Worm (Caenorhabditis elegans) whole organism, young adult: Measurements from ENCODE around the gene T04H1.12.

Source experiments
- C06A6.2 ChIP-seq: fragments of 200-800 bp; sonication (Bioruptor generic); conservative IDR thresholded peaks from 2 replicates; pipeline ENCODE4 v1.3.6; 2022; ENCODE audit warnings: missing genetic modification characterization, missing compliant biosample characterization
- C17E4.6 ChIP-seq: fragments of 200-800 bp; sonication (Bioruptor generic); IDR thresholded peaks from 2 replicates; pipeline ENCODE4 v1.3.6; 2022; ENCODE audit warnings: missing genetic modification reagents, missing genetic modification characterization, missing compliant biosample characterization
- D2030.7 ChIP-seq: fragments of 200-800 bp; sonication (Bioruptor generic); IDR thresholded peaks from 2 replicates; pipeline ENCODE4 v1.3.6; 2022; ENCODE audit warnings: missing genetic modification reagents, missing genetic modification characterization, missing compliant biosample characterization
- F23B12.7 ChIP-seq: sonication (generic microtip); optimal IDR thresholded peaks from 2 replicates; lab custom pipeline; 2017; ENCODE audit warnings: missing genetic modification characterization, mild to moderate bottlenecking, missing compliant biosample characterization, antibody characterized with exemption, moderate library complexity; ENCODE audit not compliant: insufficient read depth
- F33H1.4 ChIP-seq: fragments of 200-800 bp; sonication (Bioruptor generic); IDR thresholded peaks from 2 replicates; pipeline ENCODE4 v1.3.6; 2022; ENCODE audit warnings: missing genetic modification reagents, missing genetic modification characterization, missing compliant biosample characterization
- F49E8.2 ChIP-seq: sonication (generic microtip); optimal IDR thresholded peaks from 3 replicates; lab custom pipeline; 2017; ENCODE audit warnings: missing genetic modification characterization, mild to moderate bottlenecking, missing compliant biosample characterization, antibody characterized with exemption, moderate library complexity; ENCODE audit not compliant: insufficient read depth
- F52B5.7 ChIP-seq: sonication (generic microtip); optimal IDR thresholded peaks from 2 replicates; lab custom pipeline; 2016; ENCODE audit warnings: mild to moderate bottlenecking, missing genetic modification characterization, missing compliant biosample characterization
- K12H6.12 ChIP-seq: fragments of 200-800 bp; sonication (Bioruptor generic); optimal IDR thresholded peaks from 2 replicates; lab custom pipeline; 2018; ENCODE audit warnings: mild to moderate bottlenecking, missing genetic modification characterization, missing compliant biosample characterization
- T07F8.4 ChIP-seq: sonication (generic microtip); optimal IDR thresholded peaks from 2 replicates; lab custom pipeline; 2016; ENCODE audit warnings: mild to moderate bottlenecking, missing genetic modification characterization, moderate library complexity, missing compliant biosample characterization
- T26A5.8 ChIP-seq: sonication (generic microtip); optimal IDR thresholded peaks from 2 replicates; lab custom pipeline; 2016; ENCODE audit warnings: missing genetic modification characterization, missing compliant biosample characterization
- Y79H2A.3 ChIP-seq: fragments of 200-800 bp; sonication (Bioruptor generic); conservative IDR thresholded peaks from 2 replicates; pipeline ENCODE4 v1.3.6; 2022; ENCODE audit warnings: missing genetic modification reagents, missing genetic modification characterization, missing compliant biosample characterization
- Y95B8A.8 ChIP-seq: fragments of 200-800 bp; sonication (Bioruptor generic); IDR thresholded peaks from 2 replicates; pipeline ENCODE4 v1.3.6; 2022; ENCODE audit warnings: missing genetic modification reagents, missing genetic modification characterization, missing compliant biosample characterization
- ZK185.1 ChIP-seq: sonication (generic microtip); optimal IDR thresholded peaks from 2 replicates; lab custom pipeline; 2016; ENCODE audit warnings: mild to moderate bottlenecking, missing genetic modification characterization, missing compliant biosample characterization; ENCODE audit not compliant: poor library complexity, severe bottlenecking
- ama-1 ChIP-seq, 3 experiments: fragments of 150-350 bp in 1 of 3; sonication (generic microtip) in 2 of 3; optimal IDR thresholded peaks; 2 replicates each; lab custom pipeline; 2014 to 2018; ENCODE audit warnings: missing biosample characterization in 2 of 3, missing genetic modification characterization in 2 of 3, missing genetic modification reagents in 2 of 3
- aptf-3 ChIP-seq: fragments of 200-800 bp; sonication (Bioruptor generic); IDR thresholded peaks from 2 replicates; pipeline ENCODE4 v1.3.6; 2022; ENCODE audit warnings: missing genetic modification characterization, missing compliant biosample characterization
- attf-5 ChIP-seq: fragments of 200-800 bp; sonication (Bioruptor generic); optimal IDR thresholded peaks from 2 replicates; lab custom pipeline; 2018; ENCODE audit warnings: mild to moderate bottlenecking, missing genetic modification characterization, missing compliant biosample characterization
- attf-6 ChIP-seq: fragments of 200-800 bp; sonication (Bioruptor generic); IDR thresholded peaks from 2 replicates; pipeline ENCODE4 v1.3.6; 2022; ENCODE audit warnings: missing genetic modification reagents, missing genetic modification characterization, missing compliant biosample characterization
- cebp-1 ChIP-seq, 2 experiments: fragments of 200-800 bp in 1 of 2; sonication (Bioruptor generic) in 1 of 2; sonication (generic microtip) in 1 of 2; IDR thresholded peaks in 1 of 2; optimal IDR thresholded peaks in 1 of 2; 2 replicates each; pipeline versions ENCODE4 v1.3.6 to Lab custom; 2017 to 2022; ENCODE audit warnings: missing compliant biosample characterization in 2 of 2, missing genetic modification characterization in 2 of 2, mild to moderate bottlenecking in 1 of 2, missing genetic modification reagents in 1 of 2, moderate library complexity in 1 of 2
- cebp-2 ChIP-seq: fragments of 200-800 bp; sonication (Bioruptor generic); IDR thresholded peaks from 2 replicates; pipeline ENCODE4 v1.3.6; 2022; ENCODE audit warnings: missing genetic modification characterization, missing compliant biosample characterization
- ceh-27 ChIP-seq: fragments of 200-800 bp; sonication (Bioruptor generic); optimal IDR thresholded peaks from 2 replicates; lab custom pipeline; 2018; ENCODE audit warnings: mild to moderate bottlenecking, missing genetic modification characterization, moderate library complexity, missing compliant biosample characterization
- ceh-58 ChIP-seq: fragments of 200-800 bp; sonication (Bioruptor generic); IDR thresholded peaks from 2 replicates; pipeline ENCODE4 v1.3.6; 2022; ENCODE audit warnings: missing genetic modification characterization, missing compliant biosample characterization
- ceh-91 ChIP-seq: fragments of 200-800 bp; sonication (Bioruptor generic); IDR thresholded peaks from 2 replicates; pipeline ENCODE4 v1.3.6; 2022; ENCODE audit warnings: missing genetic modification reagents, missing genetic modification characterization, missing compliant biosample characterization
- chd-7 ChIP-seq: sonication (generic microtip); optimal IDR thresholded peaks from 2 replicates; lab custom pipeline; 2016; ENCODE audit warnings: mild to moderate bottlenecking, missing genetic modification characterization, moderate library complexity, missing compliant biosample characterization
- dpff-1 ChIP-seq: sonication (generic microtip); optimal IDR thresholded peaks from 2 replicates; lab custom pipeline; 2017; ENCODE audit warnings: mild to moderate bottlenecking, missing genetic modification characterization, missing compliant biosample characterization
- egl-18 ChIP-seq: fragments of 200-800 bp; sonication (Bioruptor generic); IDR thresholded peaks from 2 replicates; pipeline ENCODE4 v1.3.6; 2022; ENCODE audit warnings: missing genetic modification reagents, missing genetic modification characterization, missing compliant biosample characterization
- egrh-3 ChIP-seq: fragments of 200-800 bp; sonication (Bioruptor generic); IDR thresholded peaks from 2 replicates; pipeline ENCODE4 v1.3.6; 2022; ENCODE audit warnings: missing genetic modification reagents, missing genetic modification characterization, missing compliant biosample characterization
- ekl-4 ChIP-seq: fragments of 200-800 bp; sonication (Bioruptor generic); IDR thresholded peaks from 2 replicates; pipeline ENCODE4 v1.3.6; 2022; ENCODE audit warnings: missing genetic modification reagents, missing genetic modification characterization, missing compliant biosample characterization
- ets-4 ChIP-seq: fragments of 200-800 bp; sonication (Bioruptor generic); optimal IDR thresholded peaks from 2 replicates; lab custom pipeline; 2018; ENCODE audit warnings: mild to moderate bottlenecking, missing genetic modification characterization, missing compliant biosample characterization
- hmg-1.2 ChIP-seq: fragments of 200-800 bp; sonication (Bioruptor generic); IDR thresholded peaks from 2 replicates; pipeline ENCODE4 v1.3.6; 2022; ENCODE audit warnings: missing genetic modification reagents, missing genetic modification characterization, missing compliant biosample characterization
- lag-1 ChIP-seq: fragments of 200-800 bp; sonication (Bioruptor generic); IDR thresholded peaks from 2 replicates; pipeline ENCODE4 v1.3.6; 2022; ENCODE audit warnings: missing genetic modification reagents, missing genetic modification characterization, missing compliant biosample characterization
- lsy-27 ChIP-seq: sonication (generic microtip); optimal IDR thresholded peaks from 2 replicates; lab custom pipeline; 2017; ENCODE audit warnings: missing genetic modification characterization, mild to moderate bottlenecking, missing compliant biosample characterization, antibody characterized with exemption, missing genotype, borderline replicate concordance; ENCODE audit not compliant: insufficient read depth
- madf-6 ChIP-seq: fragments of 200-800 bp; sonication (Bioruptor generic); IDR thresholded peaks from 2 replicates; pipeline ENCODE4 v1.3.6; 2022; ENCODE audit warnings: missing genetic modification reagents, missing genetic modification characterization, missing compliant biosample characterization
- mcd-1 ChIP-seq: fragments of 200-800 bp; sonication (Bioruptor generic); IDR thresholded peaks from 2 replicates; pipeline ENCODE4 v1.3.6; 2022; ENCODE audit warnings: missing genetic modification reagents, missing genetic modification characterization, missing compliant biosample characterization
- mes-4 ChIP-seq: sonication (generic microtip); optimal IDR thresholded peaks from 2 replicates; lab custom pipeline; 2016; ENCODE audit warnings: missing genotype, missing genetic modification characterization, missing compliant biosample characterization
- nfyb-1 ChIP-seq: fragments of 200-800 bp; sonication (Bioruptor generic); IDR thresholded peaks from 2 replicates; pipeline ENCODE4 v1.3.6; 2022; ENCODE audit warnings: missing genetic modification reagents, missing genetic modification characterization, missing compliant biosample characterization
- nhr-90 ChIP-seq: sonication (generic microtip); optimal IDR thresholded peaks from 2 replicates; lab custom pipeline; 2016; ENCODE audit warnings: missing genotype, mild to moderate bottlenecking, missing genetic modification characterization, missing compliant biosample characterization
- rcor-1 ChIP-seq: fragments of 200-800 bp; sonication (Bioruptor generic); IDR thresholded peaks from 2 replicates; pipeline ENCODE4 v1.3.6; 2022; ENCODE audit warnings: missing genetic modification reagents, missing genetic modification characterization, missing compliant biosample characterization
- sdz-38 ChIP-seq: sonication (generic microtip); optimal IDR thresholded peaks from 2 replicates; lab custom pipeline; 2016; ENCODE audit warnings: missing genotype, missing genetic modification characterization, missing compliant biosample characterization
- snpc-1.1 ChIP-seq: sonication (generic microtip); optimal IDR thresholded peaks from 2 replicates; lab custom pipeline; 2017; ENCODE audit warnings: missing genetic modification characterization, mild to moderate bottlenecking, missing compliant biosample characterization, antibody characterized with exemption, moderate library complexity, missing genotype, missing genetic modification reagents; ENCODE audit not compliant: insufficient read depth
- tbx-9 ChIP-seq: sonication (generic microtip); optimal IDR thresholded peaks from 2 replicates; lab custom pipeline; 2016; ENCODE audit warnings: borderline replicate concordance, missing genetic modification characterization, inconsistent platforms, missing compliant biosample characterization
- tlf-1 ChIP-seq: fragments of 200-800 bp; sonication (Bioruptor generic); optimal IDR thresholded peaks from 2 replicates; lab custom pipeline; 2018; ENCODE audit warnings: mild to moderate bottlenecking, missing genetic modification characterization, missing compliant biosample characterization
- ztf-22 ChIP-seq: fragments of 200-800 bp; sonication (Bioruptor generic); optimal IDR thresholded peaks from 2 replicates; lab custom pipeline; 2018; ENCODE audit warnings: mild to moderate bottlenecking, missing genetic modification characterization, moderate library complexity, missing compliant biosample characterization
- ztf-25 ChIP-seq: fragments of 200-800 bp; sonication (Bioruptor generic); IDR thresholded peaks from 2 replicates; pipeline ENCODE4 v1.3.6; 2022; ENCODE audit warnings: missing genetic modification reagents, missing genetic modification characterization, missing compliant biosample characterization
- ztf-26 ChIP-seq: sonication (generic microtip); optimal IDR thresholded peaks from 2 replicates; lab custom pipeline; 2017; ENCODE audit warnings: missing genetic modification characterization, missing compliant biosample characterization

The T04H1.12 gene

ce11 chrV:12301985-12302591 lies 46.6 kb downstream of the T04H1.12 start, which contains the start of the genes frm-7 and F55C5.17 (continued):
- TF ChIP-seq tlf-1 (GFP tag; lab: Kevin White, UChicago) (peak; percentile 20), cebp-2 (GFP tag; lab: Robert Waterston, UW) (no peak), ama-1 (optimal IDR thresholded peaks at IDR 0.05; lab: Kevin White, UChicago) (no peak), ama-1 (GFP tag; optimal IDR thresholded peaks at IDR 0.05; lab: Kevin White, UChicago) (no peak), ZK185.1 (tag; lab: Kevin White, UChicago) (peak; percentile 33), ceh-91 (GFP tag; lab: Robert Waterston, UW) (no peak), mcd-1 (GFP tag; lab: Robert Waterston, UW) (no peak), chd-7 (peak; percentile 32), attf-5 (GFP tag; lab: Kevin White, UChicago) (peak; percentile 14)

- TF ChIP-seq ztf-26 (tag; lab: Kevin White, UChicago) (peak; percentile 95), egl-18 (GFP tag; lab: Robert Waterston, UW) (peak; percentile 99), ztf-25 (peak; percentile 98), T26A5.8 (peak; percentile 100), ets-4 (peak; percentile 100), lag-1 (peak; percentile 99), F49E8.2 (peak; percentile 80), Y79H2A.3 (GFP tag; lab: Robert Waterston, UW) (peak; percentile 96), egrh-3 (GFP tag; lab: Robert Waterston, UW) (peak; percentile 82), madf-6 (peak; percentile 92), ztf-22 (GFP tag; lab: Kevin White, UChicago) (peak; percentile 96), ceh-58 (peak; percentile 100), ekl-4 (GFP tag; lab: Robert Waterston, UW) (peak; percentile 99), ceh-27 (GFP tag; lab: Kevin White, UChicago) (peak; percentile 99), Y95B8A.8 (GFP tag; lab: Robert Waterston, UW) (peak; percentile 93), sdz-38 (tag; lab: Kevin White, UChicago) (peak; percentile 76), C06A6.2 (GFP tag; lab: Robert Waterston, UW) (peak; percentile 94), dpff-1 (tag; lab: Kevin White, UChicago) (peak; percentile 99), rcor-1 (GFP tag; lab: Robert Waterston, UW) (peak; percentile 98), lsy-27 (tag; lab: Kevin White, UChicago) (peak; percentile 91), hmg-1.2 (GFP tag; lab: Robert Waterston, UW) (peak; percentile 91), T07F8.4 (tag; lab: Kevin White, UChicago) (peak; percentile 96), nfyb-1 (GFP tag; lab: Robert Waterston, UW) (peak; percentile 99), mes-4 (tag; lab: Kevin White, UChicago) (peak; percentile 96), C17E4.6 (GFP tag; lab: Robert Waterston, UW) (peak; percentile 96), tbx-9 (tag; lab: Kevin White, UChicago) (peak; percentile 99), F23B12.7 (tag; lab: Kevin White, UChicago) (peak; percentile 95), attf-6 (GFP tag; lab: Robert Waterston, UW) (peak; percentile 92), F52B5.7 (peak; percentile 100), F33H1.4 (peak; percentile 74), K12H6.12 (peak; percentile 91), nhr-90 (tag; lab: Kevin White, UChicago) (peak; percentile 99), aptf-3 (GFP tag; lab: Robert Waterston, UW) (peak; percentile 99), snpc-1.1 (peak; percentile 86), cebp-1 (GFP tag; IDR thresholded peaks at IDR 0.05; lab: Robert Waterston, UW) (peak; percentile 87), cebp-1 (tag; optimal IDR thresholded peaks at IDR 0.05; lab: Kevin White, UChicago) (peak; percentile 94), D2030.7 (peak; percentile 90)
Measured at ce11 chrV:12303453-12304077, 48.1 kb downstream of the T04H1.12 start.
